Worm (Caenorhabditis elegans) whole organism, young adult: Measurements from ENCODE around the gene Y51H7C.1.

Experiments
- chd-7 ChIP-seq: sonication (generic microtip); optimal IDR thresholded peaks from 2 replicates; lab custom pipeline; 2016; ENCODE audit warnings: mild to moderate bottlenecking, missing genetic modification characterization, moderate library complexity, missing compliant biosample characterization
- die-1 ChIP-seq: sonication (generic microtip); optimal IDR thresholded peaks from 2 replicates; lab custom pipeline; 2016; ENCODE audit warnings: missing genotype, mild to moderate bottlenecking, missing genetic modification characterization, missing compliant biosample characterization
- nfya-1 ChIP-seq: sonication (generic microtip); optimal IDR thresholded peaks from 2 replicates; lab custom pipeline; 2017; ENCODE audit warnings: antibody characterized with exemption, missing compliant biosample characterization, missing genetic modification characterization, borderline replicate concordance; ENCODE audit not compliant: insufficient read depth
- pha-4 ChIP-seq: fragments of 150-350 bp; sonication (generic microtip); optimal IDR thresholded peaks from 2 replicates; lab custom pipeline; 2014; ENCODE audit warnings: missing biosample characterization, missing genetic modification reagents, missing genetic modification characterization
- unc-62 ChIP-seq: fragments of 150-350 bp; optimal IDR thresholded peaks from 2 replicates; lab custom pipeline; 2014; ENCODE audit warnings: missing biosample characterization, missing genetic modification reagents, missing genetic modification characterization

DNA sequence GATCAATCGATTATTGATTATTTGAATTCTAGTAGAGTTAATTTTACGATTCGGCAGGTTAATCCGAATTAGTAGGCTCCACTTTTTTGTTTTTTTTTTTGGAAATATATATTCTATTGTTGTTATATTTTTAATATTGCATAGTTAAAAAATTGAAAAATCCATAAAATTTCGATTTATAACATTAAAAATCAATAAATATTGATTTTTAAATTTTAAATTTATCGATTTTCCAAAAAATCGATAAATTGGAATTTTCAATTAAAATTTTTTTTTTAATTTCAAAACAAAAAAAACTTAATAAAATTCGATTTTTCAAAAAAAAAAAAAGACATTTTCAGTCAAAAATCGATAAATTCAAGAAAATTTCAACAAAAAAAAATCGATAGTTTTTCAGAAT is 47.5 kb upstream of the Y51H7C.1 start:
- TF ChIP-seq chd-7: no peak
- no peak for TF ChIP-seq pha-4
- no peak for TF ChIP-seq nfya-1
- no peak for TF ChIP-seq unc-62 (GFP tag; lab: Kevin White, UChicago)
- TF ChIP-seq die-1: no peak
